Fruit fly (Drosophila melanogaster) whole organism, pupa: ENCODE measurements around the gene CG31104.

Source experiments
- CG10348 ChIP-seq: fragments of 200-800 bp; sonication (Bioruptor generic); IDR thresholded peaks from 2 replicates; pipeline ENCODE4 v1.3.6; 2022; ENCODE audit warnings: missing biosample characterization, missing genetic modification characterization
- Ets98B ChIP-seq: fragments of 200-800 bp; sonication (Bioruptor generic); IDR thresholded peaks from 2 replicates; pipeline ENCODE4 v1.3.6; 2022; ENCODE audit warnings: missing biosample characterization, missing genetic modification characterization

DNA sequence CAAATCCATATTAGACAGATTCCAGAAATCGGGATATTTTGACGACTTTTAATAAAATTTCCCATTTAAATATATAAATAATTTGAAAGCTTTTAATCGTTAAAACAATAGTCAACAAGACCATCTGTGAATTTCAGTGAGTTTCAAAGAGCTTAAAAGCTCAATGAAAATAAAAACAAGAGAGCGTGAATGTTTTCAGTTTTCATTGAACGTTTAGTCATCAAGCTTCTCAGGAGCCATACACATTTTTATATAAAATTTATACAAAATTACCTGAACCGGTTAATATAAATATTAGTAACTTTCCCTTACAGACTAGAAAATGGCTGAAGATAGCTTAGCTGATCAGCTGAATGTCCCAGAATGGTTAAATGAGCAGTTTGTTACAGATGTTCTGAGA is 17.0 kb downstream of the CG31104 start, which contains the start of gene CG31370:
- TF ChIP-seq CG10348 (GFP tag; lab: Robert Waterston, UW) (no peak), Ets98B (GFP tag; lab: Robert Waterston, UW) (no peak)
